Fruit fly (Drosophila melanogaster): ENCODE results near the gene fz2.

DNA sequence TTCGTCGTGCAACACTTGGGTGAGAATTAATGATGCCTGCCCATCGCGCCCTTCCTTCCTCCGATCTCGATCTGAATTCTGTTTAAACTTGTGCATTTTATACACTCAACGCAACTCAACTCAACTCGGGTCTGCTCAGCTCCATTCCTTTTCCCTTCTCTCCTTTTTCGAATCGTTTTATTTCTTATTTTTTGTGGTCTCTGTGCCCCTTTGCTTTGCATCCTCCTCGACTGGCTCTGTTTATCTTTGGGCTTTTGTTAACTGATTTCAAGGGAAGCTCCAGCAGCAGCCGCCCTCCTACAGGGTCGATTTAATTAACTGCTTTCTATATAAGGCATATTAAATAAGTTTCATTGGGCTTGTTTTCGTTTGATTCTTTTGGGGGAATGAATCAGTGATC, 71.4 kb downstream of the fz2 start:
- TF ChIP-seq usp (GFP tag; optimal IDR thresholded peaks at IDR 0.05) (no peak), psq (optimal IDR thresholded peaks at IDR 0.05) (no peak), Dll (optimal IDR thresholded peaks at IDR 0.05) (no peak)
